Worm (Caenorhabditis elegans): ENCODE data around the gene asd-1.

DNA sequence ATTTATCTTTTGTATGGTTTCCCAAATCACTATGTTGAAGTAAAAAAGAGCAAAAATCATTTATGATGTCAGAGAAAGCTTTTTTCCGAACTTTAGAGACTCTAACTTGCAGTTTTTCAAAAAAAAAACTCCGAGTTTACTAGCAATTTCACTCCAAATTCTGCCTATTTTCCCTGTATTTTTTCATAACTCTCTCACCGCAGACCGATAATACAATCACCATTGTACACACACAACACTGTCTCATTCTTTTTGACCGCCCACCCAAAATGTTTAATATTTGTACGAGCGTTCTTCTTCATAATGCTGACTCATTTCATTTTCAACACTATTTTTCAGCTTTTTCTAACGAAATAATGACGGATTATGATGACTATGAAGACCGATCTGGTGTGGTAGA lies 31.8 kb downstream of the asd-1 start, which contains the start of gene F43C1.5:
- no peak for TF ChIP-seq aly-2 (tag; optimal IDR thresholded peaks at IDR 0.05)
- no peak for TF ChIP-seq mdl-1 (tag; optimal IDR thresholded peaks at IDR 0.05)
- TF ChIP-seq peb-1 (tag; optimal IDR thresholded peaks at IDR 0.05), result no peak
- TF ChIP-seq unc-62 (GFP tag; optimal IDR thresholded peaks at IDR 0.05), result no peak
- no peak for TF ChIP-seq mab-5 (tag; optimal IDR thresholded peaks at IDR 0.05)
